Fruit fly (Drosophila melanogaster) S2 (cell line): Measurements from ENCODE around the gene CG18858.
"Not testable (repeated sequence)": the region's sequence is repeated elsewhere in the genome, so short reads cannot be mapped to it uniquely, and the experiment has no call there.

ENCODE experiments used
- CG8478 ChIP-seq: fragments of >200 bp; optimal IDR thresholded peaks from 2 replicates; lab custom pipeline; 2018
- CTCF ChIP-seq, 2 experiments: fragments of >200 bp; optimal IDR thresholded peaks; 2 replicates each; lab custom pipeline; 2018

The CG18858 gene

dm6 chr2L:20449864-20450263 is 9.0 kb downstream of the CG18858 start, which contains the start of the genes CG31683 and CG31687:
Gene CG31683, minus strand, starts transcription at chr2L:20449964.
Gene CG31687, plus strand, starts transcription at chr2L:20450225.
- TF ChIP-seq CTCF (optimal IDR thresholded peaks at IDR 0.05; lab: Kevin White, UChicago); CG8478 (lab: Kevin White, UChicago): not testable (repeated sequence)

dm6 chr2L:20438474-20438873 is 20.4 kb downstream of the CG18858 start:
- no peak for TF ChIP-seq CG8478 (lab: Kevin White, UChicago)
- no peak for TF ChIP-seq CTCF (optimal IDR thresholded peaks at IDR 0.05; lab: Kevin White, UChicago)

dm6 chr2L:20437873-20438272 is 21.0 kb downstream of the CG18858 start:
- TF ChIP-seq CG8478 (lab: Kevin White, UChicago) (no peak), CTCF (optimal IDR thresholded peaks at IDR 0.05; lab: Kevin White, UChicago) (peak in 1 of 2 experiments; percentile 63)

dm6 chr2L:20435199-20435598 is 23.7 kb downstream of the CG18858 start:
- TF ChIP-seq CTCF (optimal IDR thresholded peaks at IDR 0.05; lab: Kevin White, UChicago), result no peak
- TF ChIP-seq CG8478 (lab: Kevin White, UChicago), result no peak

dm6 chr2L:20434779-20435178 is 24.1 kb downstream of the CG18858 start:
- TF ChIP-seq CTCF (optimal IDR thresholded peaks at IDR 0.05; lab: Kevin White, UChicago) (no peak), CG8478 (lab: Kevin White, UChicago) (no peak)

dm6 chr2L:20431210-20431609 is 27.7 kb downstream of the CG18858 start:
- TF ChIP-seq CG8478 (lab: Kevin White, UChicago), result no peak

- TF ChIP-seq CTCF (optimal IDR thresholded peaks at IDR 0.05; lab: Kevin White, UChicago) (no peak), CG8478 (lab: Kevin White, UChicago) (no peak)
These were observed 29.4 kb downstream of the CG18858 start for dm6 chr2L:20429458-20429857.

- TF ChIP-seq CG8478 (lab: Kevin White, UChicago), result no peak
- no peak for TF ChIP-seq CTCF (optimal IDR thresholded peaks at IDR 0.05; lab: Kevin White, UChicago)
These were observed 30.0 kb downstream of the CG18858 start for dm6 chr2L:20428756-20429408.

dm6 chr2L:20428382-20428755 is 30.5 kb downstream of the CG18858 start:
- no peak for TF ChIP-seq CG8478 (lab: Kevin White, UChicago)
- TF ChIP-seq CTCF (optimal IDR thresholded peaks at IDR 0.05; lab: Kevin White, UChicago), result no peak

dm6 chr2L:20427401-20427800 is 31.5 kb downstream of the CG18858 start:
- TF ChIP-seq CG8478 (lab: Kevin White, UChicago), result no peak

- TF ChIP-seq CG8478 (lab: Kevin White, UChicago) (no peak), CTCF (optimal IDR thresholded peaks at IDR 0.05; lab: Kevin White, UChicago) (peak; percentile 74 to 82)
These were observed 33.0 kb downstream of the CG18858 start, which contains the start of gene CG31688 for dm6 chr2L:20425854-20426396. Gene CG31688, plus strand, starts transcription at chr2L:20426199.

- no peak for TF ChIP-seq CTCF (optimal IDR thresholded peaks at IDR 0.05; lab: Kevin White, UChicago)
- no peak for TF ChIP-seq CG8478 (lab: Kevin White, UChicago)
These were observed 34.3 kb downstream of the CG18858 start, which contains the start of gene CG15130 for dm6 chr2L:20424560-20424959. Gene CG15130, minus strand, starts transcription at chr2L:20424660.

- TF ChIP-seq CTCF (optimal IDR thresholded peaks at IDR 0.05; lab: Kevin White, UChicago) (no peak), CG8478 (lab: Kevin White, UChicago) (no peak)
These were observed 38.8 kb downstream of the CG18858 start for dm6 chr2L:20420035-20420434.

dm6 chr2L:20417597-20418286 is 41.1 kb downstream of the CG18858 start:
- TF ChIP-seq CG8478 (lab: Kevin White, UChicago), result no peak
- TF ChIP-seq CTCF (optimal IDR thresholded peaks at IDR 0.05; lab: Kevin White, UChicago), result no peak
